Fruit fly (Drosophila melanogaster) whole organism, adult: ENCODE results near the gene Tango14.
A peak's percentile ranks its signal among the peaks of the same experiment; 100 is the strongest.

Source experiments
- CG11617 ChIP-seq: fragments of 200-800 bp; sonication (Bioruptor generic); optimal IDR thresholded peaks from 2 replicates; lab custom pipeline; 2017; ENCODE audit warnings: mild to moderate bottlenecking, missing biosample characterization, missing genetic modification reagents, missing genetic modification characterization
- CG12768 ChIP-seq: fragments of 200-800 bp; sonication (Bioruptor generic); optimal IDR thresholded peaks from 2 replicates; lab custom pipeline; 2017; ENCODE audit warnings: missing biosample characterization, missing genetic modification characterization, mild to moderate bottlenecking, moderate library complexity, missing genetic modification reagents
- CG14711 ChIP-seq: fragments of 200-800 bp; sonication (Bioruptor generic); optimal IDR thresholded peaks from 2 replicates; lab custom pipeline; 2018; ENCODE audit warnings: missing biosample characterization, mild to moderate bottlenecking, missing genetic modification characterization, moderate library complexity
- CG1620 ChIP-seq: fragments of 200-800 bp; sonication (Bioruptor generic); optimal IDR thresholded peaks from 2 replicates; lab custom pipeline; 2016; ENCODE audit warnings: missing biosample characterization, missing genetic modification characterization
- CG33017 ChIP-seq: fragments of 200-800 bp; sonication (Bioruptor generic); optimal IDR thresholded peaks from 2 replicates; lab custom pipeline; 2018; ENCODE audit warnings: missing biosample characterization, mild to moderate bottlenecking, missing genetic modification characterization, moderate library complexity
- CG5204 ChIP-seq: fragments of 200-800 bp; sonication (Bioruptor generic); optimal IDR thresholded peaks from 2 replicates; lab custom pipeline; 2016; ENCODE audit warnings: missing biosample characterization, missing genetic modification characterization
- CG7045 ChIP-seq: fragments of 200-800 bp; sonication (Bioruptor generic); optimal IDR thresholded peaks from 2 replicates; lab custom pipeline; 2017; ENCODE audit warnings: missing biosample characterization, mild to moderate bottlenecking, missing genetic modification characterization
- CG7101 ChIP-seq: fragments of 200-800 bp; sonication (Bioruptor generic); optimal IDR thresholded peaks from 2 replicates; lab custom pipeline; 2018; ENCODE audit warnings: missing biosample characterization, mild to moderate bottlenecking, missing genetic modification characterization, moderate library complexity
- Clk ChIP-seq: fragments of 200-800 bp; sonication (Bioruptor generic); optimal IDR thresholded peaks from 2 replicates; lab custom pipeline; 2017; ENCODE audit warnings: missing biosample characterization, missing genetic modification characterization
- Crg-1 ChIP-seq: fragments of 200-800 bp; sonication (Bioruptor generic); optimal IDR thresholded peaks from 2 replicates; lab custom pipeline; 2016; ENCODE audit warnings: missing biosample characterization, missing genetic modification characterization
- Hr96 ChIP-seq: fragments of 200-800 bp; sonication (Bioruptor generic); optimal IDR thresholded peaks from 2 replicates; lab custom pipeline; 2016; ENCODE audit warnings: missing biosample characterization, missing genetic modification characterization
- Mnt ChIP-seq: fragments of 200-800 bp; sonication (Bioruptor generic); optimal IDR thresholded peaks from 2 replicates; lab custom pipeline; 2016; ENCODE audit warnings: missing biosample characterization, mild to moderate bottlenecking, missing genetic modification characterization
- bab1 ChIP-seq: fragments of 200-800 bp; sonication (Bioruptor generic); optimal IDR thresholded peaks from 3 replicates; lab custom pipeline; 2019; ENCODE audit warnings: missing biosample characterization, mild to moderate bottlenecking, missing genetic modification characterization, moderate library complexity
- cic ChIP-seq: fragments of 200-800 bp; sonication (Bioruptor generic); optimal IDR thresholded peaks from 2 replicates; lab custom pipeline; 2017; ENCODE audit warnings: missing biosample characterization, mild to moderate bottlenecking, missing genetic modification characterization, moderate library complexity
- cnc ChIP-seq, 2 experiments: fragments of >200 bp; optimal IDR thresholded peaks; 2 replicates each; lab custom pipeline; 2017
- kay ChIP-seq: fragments of 200-800 bp; sonication (Bioruptor generic); peaks from one replicate; lab custom pipeline; 2016; ENCODE audit warnings: missing biosample characterization, missing genetic modification characterization, borderline replicate concordance
- ovo ChIP-seq: fragments of 200-800 bp; sonication (Bioruptor generic); optimal IDR thresholded peaks from 2 replicates; lab custom pipeline; 2016; ENCODE audit warnings: missing biosample characterization, missing genetic modification characterization
- pad ChIP-seq: fragments of 200-800 bp; sonication (Bioruptor generic); optimal IDR thresholded peaks from 3 replicates; lab custom pipeline; 2017; ENCODE audit warnings: missing biosample characterization, missing genetic modification characterization, mild to moderate bottlenecking, moderate library complexity, missing genetic modification reagents
- tj ChIP-seq: fragments of 200-800 bp; sonication (Bioruptor generic); optimal IDR thresholded peaks from 3 replicates; lab custom pipeline; 2017; ENCODE audit warnings: missing biosample characterization, mild to moderate bottlenecking, missing genetic modification characterization, moderate library complexity
- toe ChIP-seq: fragments of 200-800 bp; sonication (Bioruptor generic); optimal IDR thresholded peaks from 2 replicates; lab custom pipeline; 2016; ENCODE audit warnings: missing biosample characterization, missing genetic modification characterization

Gene Tango14

dm6 chr2L:1124265-1124664 lies 34.2 kb upstream of the Tango14 start:
- TF ChIP-seq CG33017: peak; percentile 41
- peak; percentile 92 for TF ChIP-seq CG12768 (GFP tag; lab: Kevin White, UChicago)
- TF ChIP-seq CG7045 (GFP tag; lab: Kevin White, UChicago): peak; percentile 17
- peak; percentile 36 for TF ChIP-seq tj (GFP tag; lab: Kevin White, UChicago)
- TF ChIP-seq cic (GFP tag; lab: Kevin White, UChicago): no peak
- peak; percentile 34 for TF ChIP-seq Clk (GFP tag; lab: Kevin White, UChicago)
- TF ChIP-seq kay (GFP tag; lab: Kevin White, UChicago): no peak
- no peak for TF ChIP-seq CG11617 (GFP tag; lab: Kevin White, UChicago)
- TF ChIP-seq Mnt (GFP tag; lab: Kevin White, UChicago): no peak
- no peak for TF ChIP-seq CG14711
- TF ChIP-seq pad (GFP tag; lab: Kevin White, UChicago): no peak
- no peak for TF ChIP-seq bab1 (GFP tag; lab: Kevin White, UChicago)

- TF ChIP-seq cic (GFP tag; lab: Kevin White, UChicago) (peak; percentile 100), CG11617 (GFP tag; lab: Kevin White, UChicago) (no peak), Clk (GFP tag; lab: Kevin White, UChicago) (no peak), kay (GFP tag; lab: Kevin White, UChicago) (peak; percentile 59), bab1 (GFP tag; lab: Kevin White, UChicago) (no peak), CG33017 (peak; percentile 44)
Observed at dm6 chr2L:1125437-1125836, 33.0 kb upstream of the Tango14 start.

dm6 chr2L:1126527-1126926 lies 31.9 kb upstream of the Tango14 start:
- TF ChIP-seq kay (GFP tag; lab: Kevin White, UChicago) (peak; percentile 91), toe (GFP tag; lab: Kevin White, UChicago) (no peak), Crg-1 (GFP tag; lab: Kevin White, UChicago) (no peak), pad (GFP tag; lab: Kevin White, UChicago) (no peak), CG12768 (GFP tag; lab: Kevin White, UChicago) (no peak), cic (GFP tag; lab: Kevin White, UChicago) (no peak), Mnt (GFP tag; lab: Kevin White, UChicago) (peak; percentile 9)

- peak; percentile 83 for TF ChIP-seq cic (GFP tag; lab: Kevin White, UChicago)
- peak; percentile 7 for TF ChIP-seq CG12768 (GFP tag; lab: Kevin White, UChicago)
- TF ChIP-seq CG14711: no peak
- TF ChIP-seq CG7101: no peak
- TF ChIP-seq Clk (GFP tag; lab: Kevin White, UChicago): no peak
Observed at dm6 chr2L:1127434-1128089, 30.9 kb upstream of the Tango14 start.

dm6 chr2L:1128344-1128931 lies 30.0 kb upstream of the Tango14 start:
- TF ChIP-seq cnc (optimal IDR thresholded peaks at IDR 0.05; lab: Kevin White, UChicago): peak in 1 of 2 experiments; percentile 74
- no peak for TF ChIP-seq pad (GFP tag; lab: Kevin White, UChicago)
- no peak for TF ChIP-seq CG14711
- no peak for TF ChIP-seq CG11617 (GFP tag; lab: Kevin White, UChicago)
- TF ChIP-seq ovo (GFP tag; lab: Kevin White, UChicago): no peak
- TF ChIP-seq Hr96 (GFP tag; lab: Kevin White, UChicago): no peak
- TF ChIP-seq toe (GFP tag; lab: Kevin White, UChicago): no peak
- TF ChIP-seq CG1620 (GFP tag; lab: Kevin White, UChicago): no peak
- no peak for TF ChIP-seq Mnt (GFP tag; lab: Kevin White, UChicago)
- no peak for TF ChIP-seq CG12768 (GFP tag; lab: Kevin White, UChicago)
- no peak for TF ChIP-seq bab1 (GFP tag; lab: Kevin White, UChicago)
- TF ChIP-seq cic (GFP tag; lab: Kevin White, UChicago): no peak
- TF ChIP-seq kay (GFP tag; lab: Kevin White, UChicago): no peak
- TF ChIP-seq tj (GFP tag; lab: Kevin White, UChicago): peak; percentile 28

- no peak for TF ChIP-seq kay (GFP tag; lab: Kevin White, UChicago)
- TF ChIP-seq bab1 (GFP tag; lab: Kevin White, UChicago): peak; percentile 48
- TF ChIP-seq CG1620 (GFP tag; lab: Kevin White, UChicago): peak; percentile 58
- peak; percentile 55 for TF ChIP-seq Hr96 (GFP tag; lab: Kevin White, UChicago)
- TF ChIP-seq Crg-1 (GFP tag; lab: Kevin White, UChicago): peak; percentile 54
- peak; percentile 40 for TF ChIP-seq tj (GFP tag; lab: Kevin White, UChicago)
- TF ChIP-seq cnc (optimal IDR thresholded peaks at IDR 0.05; lab: Kevin White, UChicago): no peak
- TF ChIP-seq CG12768 (GFP tag; lab: Kevin White, UChicago): peak; percentile 67
- TF ChIP-seq ovo (GFP tag; lab: Kevin White, UChicago): peak; percentile 36
- TF ChIP-seq CG5204 (GFP tag; lab: Kevin White, UChicago): peak; percentile 75
- TF ChIP-seq Clk (GFP tag; lab: Kevin White, UChicago): peak; percentile 45
- peak; percentile 41 for TF ChIP-seq pad (GFP tag; lab: Kevin White, UChicago)
- peak; percentile 78 for TF ChIP-seq CG33017
- peak; percentile 83 for TF ChIP-seq toe (GFP tag; lab: Kevin White, UChicago)
- TF ChIP-seq CG7101: peak; percentile 80
- no peak for TF ChIP-seq cic (GFP tag; lab: Kevin White, UChicago)
- peak; percentile 73 for TF ChIP-seq CG7045 (GFP tag; lab: Kevin White, UChicago)
- peak; percentile 15 for TF ChIP-seq Mnt (GFP tag; lab: Kevin White, UChicago)
- peak; percentile 75 for TF ChIP-seq CG11617 (GFP tag; lab: Kevin White, UChicago)
- TF ChIP-seq CG14711: peak; percentile 73
Observed at dm6 chr2L:1128932-1129887, 29.3 kb upstream of the Tango14 start, which contains the start of the genes Pino and TBC1D23. TSS of gene Pino (minus strand) at chr2L:1128953. TSS of gene TBC1D23 (plus strand) at chr2L:1129316.
